Fruit fly (Drosophila melanogaster) whole organism, wandering third instar larva: Measurements from ENCODE around the gene Decay.

Experiments used
- Abd-B ChIP-seq: fragments of >200 bp; optimal IDR thresholded peaks from 2 replicates; lab custom pipeline; 2017; ENCODE audit warnings: missing biosample characterization, missing genetic modification characterization
- CG32264 ChIP-seq: fragments of 200-800 bp; sonication (Bioruptor generic); optimal IDR thresholded peaks from 2 replicates; lab custom pipeline; 2016; ENCODE audit warnings: missing biosample characterization, missing genetic modification characterization
- CG9705 ChIP-seq: fragments of 200-800 bp; sonication (Bioruptor generic); optimal IDR thresholded peaks from 2 replicates; lab custom pipeline; 2018; ENCODE audit warnings: missing biosample characterization, mild to moderate bottlenecking, missing genetic modification characterization
- CrebA ChIP-seq: fragments of 200-800 bp; sonication (Bioruptor generic); optimal IDR thresholded peaks from 2 replicates; lab custom pipeline; 2016; ENCODE audit warnings: missing biosample characterization, mild to moderate bottlenecking, missing genetic modification characterization, borderline replicate concordance
- Dfd ChIP-seq: fragments of >200 bp; optimal IDR thresholded peaks from 2 replicates; lab custom pipeline; 2017; ENCODE audit warnings: missing biosample characterization, missing genetic modification characterization
- Dif ChIP-seq: fragments of 200-275, 200-300 bp; sonication (Bioruptor generic); optimal IDR thresholded peaks from 2 replicates; lab custom pipeline; 2018; ENCODE audit warnings: missing biosample characterization, missing genetic modification characterization; ENCODE audit not compliant: partially characterized antibody
- GATAd ChIP-seq: sonication (Bioruptor generic); optimal IDR thresholded peaks from 2 replicates; lab custom pipeline; 2016; ENCODE audit warnings: missing biosample characterization, missing genetic modification characterization
- HLH106 ChIP-seq: fragments of 200-800 bp; optimal IDR thresholded peaks from 3 replicates; lab custom pipeline; 2019; ENCODE audit warnings: missing biosample characterization, mild to moderate bottlenecking, missing genetic modification characterization, moderate library complexity
- Hnf4 ChIP-seq: fragments of 200-800 bp; sonication (Bioruptor generic); optimal IDR thresholded peaks from 2 replicates; lab custom pipeline; 2016; ENCODE audit warnings: missing biosample characterization, mild to moderate bottlenecking, missing genetic modification characterization
- Hr78 ChIP-seq: fragments of >200 bp; optimal IDR thresholded peaks from 2 replicates; lab custom pipeline; 2017; ENCODE audit warnings: missing biosample characterization, missing genetic modification characterization
- Hr83 ChIP-seq: fragments of 200-300 bp; sonication (Bioruptor generic); optimal IDR thresholded peaks from 2 replicates; lab custom pipeline; 2016; ENCODE audit warnings: missing biosample characterization, mild to moderate bottlenecking, missing genetic modification characterization, moderate library complexity; ENCODE audit not compliant: poor library complexity, severe bottlenecking
- Jra ChIP-seq: sonication (Bioruptor generic); optimal IDR thresholded peaks from 2 replicates; lab custom pipeline; 2016; ENCODE audit warnings: missing biosample characterization, missing genetic modification characterization
- Mio ChIP-seq: sonication (Bioruptor generic); optimal IDR thresholded peaks from 2 replicates; lab custom pipeline; 2016; ENCODE audit warnings: missing biosample characterization, missing genetic modification characterization
- Myc ChIP-seq: fragments of >200 bp; optimal IDR thresholded peaks from 2 replicates; lab custom pipeline; 2017
- N ChIP-seq: fragments of >200 bp; optimal IDR thresholded peaks from 2 replicates; lab custom pipeline; 2018; ENCODE audit warnings: missing biosample characterization, missing external identifiers, missing genetic modification characterization
- OdsH ChIP-seq: fragments of 200-800 bp; sonication (Bioruptor generic); optimal IDR thresholded peaks from 2 replicates; lab custom pipeline; 2016; ENCODE audit warnings: missing biosample characterization, mild to moderate bottlenecking, missing genetic modification characterization
- Rel ChIP-seq, 2 experiments: fragments of 200-800 bp; sonication (Bioruptor generic) in 1 of 2; optimal IDR thresholded peaks; 2 replicates in 1 of 2; 3 replicates in 1 of 2; lab custom pipeline; 2016 to 2019; ENCODE audit warnings: mild to moderate bottlenecking in 2 of 2, missing biosample characterization in 2 of 2, missing genetic modification characterization in 2 of 2, moderate library complexity in 1 of 2
- Sp1 ChIP-seq: fragments of 200-800 bp; sonication (Bioruptor generic); optimal IDR thresholded peaks from 3 replicates; lab custom pipeline; 2019; ENCODE audit warnings: missing biosample characterization, mild to moderate bottlenecking, missing genetic modification characterization, moderate library complexity
- Vsx2 ChIP-seq: fragments of 200-300, 225-300 bp; sonication (Bioruptor generic); optimal IDR thresholded peaks from 2 replicates; lab custom pipeline; 2018; ENCODE audit warnings: missing biosample characterization, missing genetic modification characterization; ENCODE audit not compliant: partially characterized antibody
- br ChIP-seq: fragments of 200-800 bp; sonication (Bioruptor generic); optimal IDR thresholded peaks from 2 replicates; lab custom pipeline; 2016; ENCODE audit warnings: missing biosample characterization, missing genetic modification characterization
- brk ChIP-seq: fragments of 200-800 bp; sonication (Bioruptor generic); optimal IDR thresholded peaks from 2 replicates; lab custom pipeline; 2016; ENCODE audit warnings: missing biosample characterization, mild to moderate bottlenecking, missing genetic modification characterization
- dl ChIP-seq, 2 experiments: fragments of 175-275, 200-275 bp in 1 of 2; fragments of 200-275 bp in 1 of 2; sonication (Bioruptor generic); optimal IDR thresholded peaks; lab custom pipeline; 2018; ENCODE audit warnings: mild to moderate bottlenecking in 2 of 2, missing biosample characterization in 2 of 2, missing genetic modification characterization in 2 of 2, moderate library complexity in 2 of 2; ENCODE audit not compliant: partially characterized antibody in 2 of 2, insufficient read depth in 1 of 2
- dmrt93B ChIP-seq: fragments of 200-800 bp; sonication (Bioruptor generic); optimal IDR thresholded peaks from 2 replicates; lab custom pipeline; 2018; ENCODE audit warnings: missing biosample characterization, mild to moderate bottlenecking, missing genetic modification characterization
- dsf ChIP-seq: sonication (Bioruptor generic); optimal IDR thresholded peaks from 2 replicates; lab custom pipeline; 2016; ENCODE audit warnings: missing biosample characterization, missing genetic modification characterization, borderline replicate concordance
- ey ChIP-seq: fragments of 200-800 bp; sonication (Bioruptor generic); optimal IDR thresholded peaks from 2 replicates; lab custom pipeline; 2016; ENCODE audit warnings: missing biosample characterization, missing genetic modification characterization
- foxo ChIP-seq, 2 experiments: fragments of 200-800 bp; sonication (Bioruptor generic); optimal IDR thresholded peaks; 2 replicates in 1 of 2; 3 replicates in 1 of 2; lab custom pipeline; 2016 to 2017; ENCODE audit warnings: missing biosample characterization in 2 of 2, missing genetic modification characterization in 2 of 2
- fru ChIP-seq: fragments of 200-800 bp; sonication (Bioruptor generic); optimal IDR thresholded peaks from 3 replicates; lab custom pipeline; 2016; ENCODE audit warnings: missing biosample characterization, mild to moderate bottlenecking, missing genetic modification characterization
- h ChIP-seq: fragments of 200-800 bp; sonication (Bioruptor generic); optimal IDR thresholded peaks from 3 replicates; lab custom pipeline; 2016; ENCODE audit warnings: missing biosample characterization, mild to moderate bottlenecking, missing genetic modification characterization
- jim ChIP-seq: fragments of 175-275, 200-325 bp; sonication (Bioruptor generic); optimal IDR thresholded peaks from 2 replicates; lab custom pipeline; 2016; ENCODE audit warnings: missing biosample characterization, mild to moderate bottlenecking, missing genetic modification characterization
- lola ChIP-seq: fragments of >200 bp; optimal IDR thresholded peaks from 2 replicates; lab custom pipeline; 2017; ENCODE audit warnings: missing biosample characterization, missing genetic modification characterization
- pan ChIP-seq: fragments of >200 bp; optimal IDR thresholded peaks from 2 replicates; lab custom pipeline; 2017
- psq ChIP-seq: fragments of 200-800 bp; sonication (Bioruptor generic); optimal IDR thresholded peaks from 3 replicates; lab custom pipeline; 2017; ENCODE audit warnings: missing biosample characterization, mild to moderate bottlenecking, missing genetic modification characterization, moderate library complexity
- rgr ChIP-seq: fragments of 200-800 bp; sonication (Bioruptor generic); optimal IDR thresholded peaks from 3 replicates; lab custom pipeline; 2016; ENCODE audit warnings: missing biosample characterization, mild to moderate bottlenecking, missing genetic modification characterization
- sage ChIP-seq: fragments of 200-800 bp; sonication (Bioruptor generic); optimal IDR thresholded peaks from 2 replicates; lab custom pipeline; 2016; ENCODE audit warnings: missing biosample characterization, mild to moderate bottlenecking, missing genetic modification characterization
- sv ChIP-seq: fragments of 200-800 bp; sonication (Bioruptor generic); optimal IDR thresholded peaks from 3 replicates; lab custom pipeline; 2016; ENCODE audit warnings: missing biosample characterization, missing genetic modification characterization
- tai ChIP-seq: sonication (Bioruptor generic); optimal IDR thresholded peaks from 2 replicates; lab custom pipeline; 2016; ENCODE audit warnings: missing biosample characterization, missing genetic modification characterization
- usp ChIP-seq: fragments of >200 bp; optimal IDR thresholded peaks from 2 replicates; lab custom pipeline; 2017; ENCODE audit warnings: missing biosample characterization, missing genetic modification characterization
- woc ChIP-seq: sonication (Bioruptor generic); optimal IDR thresholded peaks from 2 replicates; lab custom pipeline; 2016; ENCODE audit warnings: missing biosample characterization, mild to moderate bottlenecking, missing genetic modification characterization

The Decay gene

dm6 chr3R:16449187-16449973 is 51.5 kb downstream of the Decay start:
- TF ChIP-seq Hr78 (GFP tag; lab: Kevin White, UChicago) = no peak
- TF ChIP-seq Hnf4 (GFP tag; lab: Kevin White, UChicago) = peak; percentile 81
- no peak for TF ChIP-seq dsf (GFP tag; lab: Kevin White, UChicago)
- TF ChIP-seq brk = no peak
- no peak for TF ChIP-seq dmrt93B
- TF ChIP-seq sage (GFP tag; lab: Kevin White, UChicago) = peak; percentile 42
- TF ChIP-seq pan (lab: Kevin White, UChicago) = no peak
- TF ChIP-seq woc (GFP tag; lab: Kevin White, UChicago) = peak; percentile 70
- TF ChIP-seq N (GFP tag; lab: Kevin White, UChicago) = no peak
- peak; percentile 68 for TF ChIP-seq CG32264 (GFP tag; lab: Kevin White, UChicago)
- TF ChIP-seq rgr (GFP tag; lab: Kevin White, UChicago) = peak; percentile 88
- peak; percentile 59 for TF ChIP-seq GATAd (GFP tag; lab: Kevin White, UChicago)
- peak; percentile 55 for TF ChIP-seq Mio
- TF ChIP-seq jim (GFP tag; lab: Kevin White, UChicago) = no peak
- TF ChIP-seq fru (GFP tag; lab: Kevin White, UChicago) = peak; percentile 88
- TF ChIP-seq Vsx2 (GFP tag; lab: Kevin White, UChicago) = peak; percentile 46
- no peak for TF ChIP-seq CrebA (GFP tag; lab: Kevin White, UChicago)
- peak in 1 of 2 experiments; percentile 53 for TF ChIP-seq dl (GFP tag; optimal IDR thresholded peaks at IDR 0.05; lab: Kevin White, UChicago; ENCODE audit: insufficient read depth in 1 of 2, partially characterized antibody in 2 of 2)
- TF ChIP-seq Rel (GFP tag; optimal IDR thresholded peaks at IDR 0.05; lab: Kevin White, UChicago) = no peak
- peak; percentile 100 for TF ChIP-seq Rel (tag; optimal IDR thresholded peaks at IDR 0.05; lab: Kevin White, UChicago)
- TF ChIP-seq lola (GFP tag; lab: Kevin White, UChicago) = no peak
- TF ChIP-seq psq = peak; percentile 77
- TF ChIP-seq HLH106 (tag; lab: Kevin White, UChicago) = peak; percentile 88
- no peak for TF ChIP-seq Abd-B
- peak in 1 of 2 experiments; percentile 94 for TF ChIP-seq foxo (GFP tag; optimal IDR thresholded peaks at IDR 0.05; lab: Kevin White, UChicago)
- TF ChIP-seq sv (GFP tag; lab: Kevin White, UChicago) = peak; percentile 47
- TF ChIP-seq Dfd = no peak
- peak; percentile 84 for TF ChIP-seq br
- peak; percentile 71 for TF ChIP-seq Hr83 (GFP tag; lab: Kevin White, UChicago)
- no peak for TF ChIP-seq usp (GFP tag; lab: Kevin White, UChicago)
- peak; percentile 32 for TF ChIP-seq Jra (GFP tag; lab: Kevin White, UChicago)
- TF ChIP-seq OdsH = peak; percentile 82
- TF ChIP-seq h = peak; percentile 93
- no peak for TF ChIP-seq Myc (lab: Kevin White, UChicago)
- TF ChIP-seq CG9705 (GFP tag; lab: Kevin White, UChicago) = peak; percentile 52
- no peak for TF ChIP-seq tai (GFP tag; lab: Kevin White, UChicago)
- peak; percentile 64 for TF ChIP-seq Sp1
- TF ChIP-seq ey = peak; percentile 91
- TF ChIP-seq Dif (GFP tag; lab: Kevin White, UChicago) = peak; percentile 48
- TF ChIP-seq, all 38 proteins: peak for 24
